Worm (Caenorhabditis elegans) whole organism, young adult: ENCODE measurements around the gene fbxb-99.

Source experiments
- B0261.1 ChIP-seq: sonication (generic microtip); optimal IDR thresholded peaks from 2 replicates; lab custom pipeline; 2016; ENCODE audit warnings: mild to moderate bottlenecking, missing genetic modification characterization, moderate library complexity, missing compliant biosample characterization
- F33H1.4 ChIP-seq: fragments of 200-800 bp; sonication (Bioruptor generic); IDR thresholded peaks from 2 replicates; pipeline ENCODE4 v1.3.6; 2022; ENCODE audit warnings: missing genetic modification reagents, missing genetic modification characterization, missing compliant biosample characterization
- F39B2.1 ChIP-seq: fragments of 200-800 bp; sonication (Bioruptor generic); IDR thresholded peaks from 2 replicates; pipeline ENCODE4 v1.3.6; 2022; ENCODE audit warnings: missing genetic modification reagents, missing genetic modification characterization, missing compliant biosample characterization
- F57A8.1 ChIP-seq: fragments of 200-800 bp; sonication (Bioruptor generic); optimal IDR thresholded peaks from 2 replicates; lab custom pipeline; 2018; ENCODE audit warnings: mild to moderate bottlenecking, missing genetic modification characterization, moderate library complexity, missing compliant biosample characterization
- K11D2.4 ChIP-seq: fragments of 200-800 bp; sonication (Bioruptor generic); IDR thresholded peaks from 2 replicates; pipeline ENCODE4 v1.3.6; 2022; ENCODE audit warnings: missing genetic modification reagents, missing genetic modification characterization, missing compliant biosample characterization
- Y56A3A.18 ChIP-seq: fragments of 200-800 bp; sonication (Bioruptor generic); IDR thresholded peaks from 2 replicates; pipeline ENCODE4 v1.3.6; 2022; ENCODE audit warnings: missing genetic modification reagents, missing genetic modification characterization, missing compliant biosample characterization
- Y79H2A.3 ChIP-seq: fragments of 200-800 bp; sonication (Bioruptor generic); conservative IDR thresholded peaks from 2 replicates; pipeline ENCODE4 v1.3.6; 2022; ENCODE audit warnings: missing genetic modification reagents, missing genetic modification characterization, missing compliant biosample characterization
- ama-1 ChIP-seq, 3 experiments: fragments of 150-350 bp in 1 of 3; sonication (generic microtip) in 2 of 3; optimal IDR thresholded peaks; 2 replicates each; lab custom pipeline; 2014 to 2018; ENCODE audit warnings: missing biosample characterization in 2 of 3, missing genetic modification characterization in 2 of 3, missing genetic modification reagents in 2 of 3
- attf-6 ChIP-seq: fragments of 200-800 bp; sonication (Bioruptor generic); IDR thresholded peaks from 2 replicates; pipeline ENCODE4 v1.3.6; 2022; ENCODE audit warnings: missing genetic modification reagents, missing genetic modification characterization, missing compliant biosample characterization
- ceh-58 ChIP-seq: fragments of 200-800 bp; sonication (Bioruptor generic); IDR thresholded peaks from 2 replicates; pipeline ENCODE4 v1.3.6; 2022; ENCODE audit warnings: missing genetic modification characterization, missing compliant biosample characterization
- ceh-79 ChIP-seq: sonication (generic microtip); optimal IDR thresholded peaks from 2 replicates; lab custom pipeline; 2017; ENCODE audit warnings: mild to moderate bottlenecking, missing genetic modification characterization, missing compliant biosample characterization
- ceh-91 ChIP-seq: fragments of 200-800 bp; sonication (Bioruptor generic); IDR thresholded peaks from 2 replicates; pipeline ENCODE4 v1.3.6; 2022; ENCODE audit warnings: missing genetic modification reagents, missing genetic modification characterization, missing compliant biosample characterization
- chd-7 ChIP-seq: sonication (generic microtip); optimal IDR thresholded peaks from 2 replicates; lab custom pipeline; 2016; ENCODE audit warnings: mild to moderate bottlenecking, missing genetic modification characterization, moderate library complexity, missing compliant biosample characterization
- dox-1 ChIP-seq: fragments of 200-800 bp; sonication (Bioruptor generic); IDR thresholded peaks from 2 replicates; pipeline ENCODE4 v1.3.6; 2022; ENCODE audit warnings: missing genetic modification reagents, missing genetic modification characterization, missing compliant biosample characterization
- ekl-4 ChIP-seq: fragments of 200-800 bp; sonication (Bioruptor generic); IDR thresholded peaks from 2 replicates; pipeline ENCODE4 v1.3.6; 2022; ENCODE audit warnings: missing genetic modification reagents, missing genetic modification characterization, missing compliant biosample characterization
- gei-17 ChIP-seq: fragments of 200-800 bp; sonication (Bioruptor generic); optimal IDR thresholded peaks from 2 replicates; lab custom pipeline; 2018; ENCODE audit warnings: mild to moderate bottlenecking, missing genetic modification characterization, missing compliant biosample characterization
- hmg-20 ChIP-seq: fragments of 200-800 bp; sonication (Bioruptor generic); IDR thresholded peaks from 2 replicates; pipeline ENCODE4 v1.3.6; 2022; ENCODE audit warnings: missing genetic modification reagents, missing genetic modification characterization, missing compliant biosample characterization
- hsf-1 ChIP-seq: fragments of 200-800 bp; sonication (Bioruptor generic); IDR thresholded peaks from 2 replicates; pipeline ENCODE4 v1.3.6; 2022; ENCODE audit warnings: missing genetic modification reagents, missing genetic modification characterization, missing compliant biosample characterization
- lag-1 ChIP-seq: fragments of 200-800 bp; sonication (Bioruptor generic); IDR thresholded peaks from 2 replicates; pipeline ENCODE4 v1.3.6; 2022; ENCODE audit warnings: missing genetic modification reagents, missing genetic modification characterization, missing compliant biosample characterization
- lin-26 ChIP-seq: fragments of 200-800 bp; sonication (Bioruptor generic); IDR thresholded peaks from 2 replicates; pipeline ENCODE4 v1.3.6; 2022; ENCODE audit warnings: missing genetic modification reagents, missing genetic modification characterization, missing compliant biosample characterization
- lin-54 ChIP-seq: fragments of 200-800 bp; sonication (Bioruptor generic); optimal IDR thresholded peaks from 2 replicates; lab custom pipeline; 2018; ENCODE audit warnings: mild to moderate bottlenecking, missing genetic modification characterization, missing compliant biosample characterization
- lsl-1 ChIP-seq: fragments of 200-800 bp; sonication (Bioruptor generic); optimal IDR thresholded peaks from 2 replicates; lab custom pipeline; 2018; ENCODE audit warnings: mild to moderate bottlenecking, missing genetic modification characterization, moderate library complexity, missing compliant biosample characterization
- lsy-27 ChIP-seq: sonication (generic microtip); optimal IDR thresholded peaks from 2 replicates; lab custom pipeline; 2017; ENCODE audit warnings: missing genetic modification characterization, mild to moderate bottlenecking, missing compliant biosample characterization, antibody characterized with exemption, missing genotype, borderline replicate concordance; ENCODE audit not compliant: insufficient read depth
- madf-6 ChIP-seq: fragments of 200-800 bp; sonication (Bioruptor generic); IDR thresholded peaks from 2 replicates; pipeline ENCODE4 v1.3.6; 2022; ENCODE audit warnings: missing genetic modification reagents, missing genetic modification characterization, missing compliant biosample characterization
- madf-8 ChIP-seq: fragments of 200-800 bp; sonication (Bioruptor generic); conservative IDR thresholded peaks from 2 replicates; pipeline ENCODE4 v1.3.6; 2022; ENCODE audit warnings: missing genetic modification reagents, missing genetic modification characterization, missing compliant biosample characterization
- mes-4 ChIP-seq: sonication (generic microtip); optimal IDR thresholded peaks from 2 replicates; lab custom pipeline; 2016; ENCODE audit warnings: missing genotype, missing genetic modification characterization, missing compliant biosample characterization
- rcor-1 ChIP-seq: fragments of 200-800 bp; sonication (Bioruptor generic); IDR thresholded peaks from 2 replicates; pipeline ENCODE4 v1.3.6; 2022; ENCODE audit warnings: missing genetic modification reagents, missing genetic modification characterization, missing compliant biosample characterization
- sdz-38 ChIP-seq: sonication (generic microtip); optimal IDR thresholded peaks from 2 replicates; lab custom pipeline; 2016; ENCODE audit warnings: missing genotype, missing genetic modification characterization, missing compliant biosample characterization
- snpc-4 ChIP-seq, 5 experiments: fragments of 150-350 bp in 1 of 5; sonication (generic microtip) in 4 of 5; optimal IDR thresholded peaks; 2 replicates each; lab custom pipeline; 2014 to 2018; ENCODE audit warnings: missing genetic modification characterization in 5 of 5, missing biosample characterization in 3 of 5, antibody characterized with exemption in 2 of 5, mild to moderate bottlenecking in 2 of 5, missing compliant biosample characterization in 2 of 5, missing genotype in 2 of 5, moderate library complexity in 2 of 5, missing genetic modification reagents in 1 of 5
- sptf-2 ChIP-seq: fragments of 200-800 bp; sonication (Bioruptor generic); optimal IDR thresholded peaks from 2 replicates; lab custom pipeline; 2018; ENCODE audit warnings: mild to moderate bottlenecking, missing genetic modification characterization, missing compliant biosample characterization
- unc-62 ChIP-seq: fragments of 150-350 bp; optimal IDR thresholded peaks from 2 replicates; lab custom pipeline; 2014; ENCODE audit warnings: missing biosample characterization, missing genetic modification reagents, missing genetic modification characterization
- zim-3 ChIP-seq: sonication (generic microtip); optimal IDR thresholded peaks from 2 replicates; lab custom pipeline; 2017; ENCODE audit warnings: mild to moderate bottlenecking, missing genetic modification characterization, moderate library complexity, missing compliant biosample characterization
- ztf-6 ChIP-seq: fragments of 200-800 bp; sonication (Bioruptor generic); IDR thresholded peaks from 2 replicates; pipeline ENCODE4 v1.3.6; 2022; ENCODE audit warnings: missing genetic modification reagents, missing genetic modification characterization, missing compliant biosample characterization

Gene fbxb-99

DNA sequence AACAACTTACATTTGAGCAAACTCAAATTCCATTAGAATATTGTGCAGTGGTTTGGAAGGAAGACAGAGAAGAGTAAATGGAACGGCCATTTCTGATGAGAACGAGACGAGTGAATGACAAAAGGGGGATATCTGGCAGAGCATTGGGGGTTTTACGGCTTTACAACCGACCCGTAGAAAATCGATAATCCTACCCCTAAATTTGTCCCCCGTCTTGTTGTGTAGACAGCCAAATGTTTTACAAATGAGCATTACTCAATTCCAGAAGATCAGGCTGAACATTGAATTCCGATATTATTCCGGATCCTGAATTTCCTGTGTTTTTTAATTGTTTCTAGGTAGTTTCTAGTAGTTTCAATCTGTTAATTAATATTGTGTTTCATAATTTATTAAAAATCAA is at the start of gene fbxb-99:
Gene fbxb-99 (minus strand): TSS at position 101 of the 400 bp plus-strand sequence.
- TF ChIP-seq sdz-38 (no peak), hsf-1 (no peak), rcor-1 (GFP tag; lab: Robert Waterston, UW) (no peak), lin-54 (GFP tag; lab: Kevin White, UChicago) (no peak), zim-3 (tag; lab: Kevin White, UChicago) (no peak), ekl-4 (GFP tag; lab: Robert Waterston, UW) (no peak), Y56A3A.18 (GFP tag; lab: Robert Waterston, UW) (no peak), lag-1 (GFP tag; lab: Robert Waterston, UW) (no peak), snpc-4 (GFP tag; optimal IDR thresholded peaks at IDR 0.05; lab: Kevin White, UChicago) (no peak), snpc-4 (tag; optimal IDR thresholded peaks at IDR 0.05; lab: Kevin White, UChicago) (no peak), ztf-6 (GFP tag; lab: Robert Waterston, UW) (no peak), F33H1.4 (GFP tag; lab: Robert Waterston, UW) (no peak), unc-62 (GFP tag; lab: Kevin White, UChicago) (no peak), F57A8.1 (GFP tag; lab: Kevin White, UChicago) (no peak), gei-17 (GFP tag; lab: Kevin White, UChicago) (no peak)

DNA sequence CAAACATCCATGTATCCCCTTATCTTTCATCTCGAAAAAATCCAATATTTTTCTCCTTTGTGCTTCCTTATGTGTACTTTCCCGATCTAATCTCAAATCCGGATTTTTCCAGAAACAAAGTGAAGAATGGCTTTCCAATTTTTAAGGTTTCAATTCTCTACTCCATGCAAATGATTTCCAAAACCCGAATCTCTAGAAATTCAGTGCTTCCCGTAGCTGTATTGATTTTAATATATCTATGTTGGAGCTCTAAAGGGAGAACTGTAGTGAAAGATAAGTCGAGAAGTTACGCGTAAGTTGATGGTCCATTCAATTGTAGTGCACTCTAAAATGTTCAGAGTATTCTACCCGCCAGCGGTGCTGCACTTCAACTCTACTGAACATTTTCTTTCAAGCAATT is 46.3 kb upstream of the fbxb-99 start, which contains the start of gene C17A2.4:
Gene C17A2.4 (plus strand): TSS at position 301 of the 400 bp plus-strand sequence.
- no peak for TF ChIP-seq lin-26
- no peak for TF ChIP-seq ceh-91 (GFP tag; lab: Robert Waterston, UW)
- no peak for TF ChIP-seq K11D2.4 (GFP tag; lab: Robert Waterston, UW)
- TF ChIP-seq ceh-58 = no peak

DNA sequence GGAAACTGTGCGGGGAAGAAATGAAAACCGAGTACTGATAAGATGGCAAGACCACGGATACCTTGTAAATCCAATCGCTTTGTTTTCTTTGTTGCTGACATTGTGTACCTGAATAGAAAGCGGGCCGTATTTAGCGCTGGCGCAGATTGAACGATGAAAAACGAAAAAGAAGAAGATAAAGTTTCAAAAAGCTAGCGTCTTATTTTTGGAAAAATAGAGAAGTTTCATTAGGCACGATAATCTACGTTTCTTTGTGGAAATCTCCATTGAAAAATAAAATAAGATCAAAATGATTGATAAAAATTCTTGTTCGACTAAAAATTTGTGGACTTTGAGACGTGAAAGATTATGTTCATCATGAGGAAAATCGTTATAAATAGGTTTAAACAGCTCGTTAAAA is 42.7 kb upstream of the fbxb-99 start, which contains the start of gene oac-4:
Gene oac-4 (minus strand): TSS at position 101 of the 400 bp plus-strand sequence.
- no peak for TF ChIP-seq attf-6
- no peak for TF ChIP-seq mes-4 (tag; lab: Kevin White, UChicago)
- TF ChIP-seq F39B2.1 = no peak
- no peak for TF ChIP-seq lsl-1 (GFP tag; lab: Kevin White, UChicago)
- no peak for TF ChIP-seq ama-1 (optimal IDR thresholded peaks at IDR 0.05; lab: Kevin White, UChicago)
- TF ChIP-seq ama-1 (GFP tag; optimal IDR thresholded peaks at IDR 0.05; lab: Kevin White, UChicago) = no peak
- TF ChIP-seq madf-8 (GFP tag; lab: Robert Waterston, UW) = no peak; the same call in 1 of the 2 replicates
- no peak for TF ChIP-seq hsf-1
- no peak for TF ChIP-seq ceh-79 (tag; lab: Kevin White, UChicago)

DNA sequence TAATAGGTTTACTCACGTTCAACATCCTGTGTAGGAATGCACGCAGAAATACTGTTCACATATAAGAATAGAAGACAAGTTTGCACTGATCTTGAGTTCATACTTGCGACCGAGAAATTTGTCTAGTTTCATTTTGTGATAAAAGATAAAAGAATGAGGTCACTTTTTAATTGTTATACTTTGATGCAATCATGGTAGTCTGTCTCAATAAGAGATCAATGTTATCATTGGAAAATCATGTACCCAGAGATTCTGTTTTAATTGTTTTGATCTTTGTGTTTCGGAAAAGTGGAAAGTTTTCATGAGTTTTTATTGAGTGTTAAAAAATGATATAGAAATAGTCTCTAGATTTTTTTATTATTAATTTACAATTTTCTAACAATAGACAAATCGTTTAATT is 39.1 kb upstream of the fbxb-99 start, which contains the start of gene F54D10.9:
Gene F54D10.9 (minus strand): TSS at position 101 of the 400 bp plus-strand sequence.
- TF ChIP-seq lag-1 (GFP tag; lab: Robert Waterston, UW) (no peak), F57A8.1 (GFP tag; lab: Kevin White, UChicago) (no peak), K11D2.4 (GFP tag; lab: Robert Waterston, UW) (no peak), sptf-2 (GFP tag; lab: Kevin White, UChicago) (no peak), Y79H2A.3 (GFP tag; lab: Robert Waterston, UW) (no peak), lsy-27 (tag; lab: Kevin White, UChicago) (no peak), dox-1 (GFP tag; lab: Robert Waterston, UW) (no peak), B0261.1 (no peak), F33H1.4 (GFP tag; lab: Robert Waterston, UW) (no peak)

DNA sequence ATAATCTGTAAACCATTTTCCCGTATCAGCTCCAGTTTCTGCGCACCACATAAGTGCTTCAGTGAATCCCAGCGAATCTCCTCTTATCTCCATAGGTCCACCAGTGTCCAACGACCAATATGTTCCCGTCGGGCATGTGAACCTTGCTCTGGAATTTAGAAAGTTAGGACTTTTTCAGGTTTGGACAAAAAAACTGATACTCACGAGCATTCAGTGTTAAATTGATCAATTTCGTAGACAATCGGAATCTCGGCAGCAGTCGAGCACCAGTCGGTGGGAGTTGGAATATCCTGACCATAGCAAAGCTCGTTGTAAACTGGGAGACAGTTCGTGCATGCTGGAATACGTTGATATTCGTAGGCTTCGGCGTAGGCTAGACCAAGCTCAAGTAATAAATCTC is 36.4 kb upstream of the fbxb-99 start:
- TF ChIP-seq madf-6 (GFP tag; lab: Robert Waterston, UW) (no peak), hmg-20 (GFP tag; lab: Robert Waterston, UW) (no peak), chd-7 (no peak)
